Fruit fly (Drosophila melanogaster): ENCODE results near the gene Rpn2.
A peak's percentile ranks its signal among the peaks of the same experiment; 100 is the strongest.

The Rpn2 gene

DNA sequence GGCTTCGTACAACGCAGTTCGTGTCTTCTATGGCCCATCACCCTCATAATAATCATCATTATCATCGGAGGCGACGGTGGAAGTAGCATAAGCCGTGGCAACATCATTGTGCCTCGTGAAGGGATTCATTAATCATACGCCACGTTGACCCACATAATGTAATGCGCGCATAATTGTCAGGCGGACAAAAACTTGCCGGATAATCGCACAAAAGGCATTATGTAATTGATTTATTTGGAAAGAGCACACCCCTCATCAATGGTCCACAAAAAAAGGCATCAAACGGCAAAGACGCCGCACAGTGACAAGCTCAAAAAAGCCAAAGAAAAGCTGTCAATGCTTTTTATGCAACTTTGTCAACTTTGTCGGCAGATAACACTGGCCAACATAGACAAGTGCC lies 45.0 kb downstream of the Rpn2 start:
- TF ChIP-seq kay (GFP tag; ENCODE audit: borderline replicate concordance) (no peak), bab1 (GFP tag; optimal IDR thresholded peaks at IDR 0.05) (no peak), CG11617 (GFP tag; optimal IDR thresholded peaks at IDR 0.05) (no peak)

DNA sequence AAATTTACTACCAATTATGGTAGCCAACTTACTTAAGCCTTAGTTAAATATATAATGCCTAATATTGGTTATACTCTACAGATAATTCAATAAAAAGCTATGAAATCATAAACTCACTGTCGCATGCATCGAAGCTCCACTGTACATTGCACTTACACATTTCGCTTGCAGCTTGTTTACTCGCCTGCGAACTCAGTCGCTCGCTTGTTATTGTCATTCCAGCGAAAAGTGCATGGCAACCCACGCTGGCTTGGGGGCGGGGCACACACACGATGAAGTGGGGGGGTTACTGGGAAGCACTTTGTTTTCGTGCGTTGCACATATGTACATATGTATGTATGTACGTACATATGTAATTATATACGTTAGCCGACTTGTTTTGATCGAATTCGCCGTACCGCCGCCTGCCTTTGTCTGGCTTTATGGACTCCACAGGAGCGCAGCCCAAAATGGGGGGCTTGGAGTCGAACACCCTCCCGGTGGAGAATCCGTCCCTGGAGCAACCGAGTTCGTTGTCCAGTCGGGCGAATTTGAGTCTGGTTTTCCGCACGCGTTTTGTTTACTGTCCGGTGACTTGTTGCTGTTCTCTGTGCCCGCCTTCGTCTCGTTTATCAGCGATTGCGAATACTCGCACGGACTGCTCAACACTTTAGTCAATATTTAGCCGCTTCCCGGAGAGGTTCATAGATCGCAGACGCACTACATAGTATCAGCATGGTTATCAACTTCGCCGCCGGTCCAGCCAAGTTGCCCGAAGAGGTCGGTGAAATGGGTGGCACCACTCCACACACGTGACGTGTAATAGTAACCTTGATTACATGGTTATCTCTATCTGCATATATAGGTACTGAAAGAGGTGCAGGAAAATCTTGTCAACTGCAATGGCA lies 46.7 kb downstream of the Rpn2 start, which contains the start of gene CG11899:
Gene CG11899 (plus strand): TSS at position 648 of the 887 bp plus-strand sequence.
- peak; percentile 43 for TF ChIP-seq CG5204 (GFP tag; optimal IDR thresholded peaks at IDR 0.05)
- peak; percentile 92 for TF ChIP-seq CG12768 (GFP tag; optimal IDR thresholded peaks at IDR 0.05)
- TF ChIP-seq toe (GFP tag; optimal IDR thresholded peaks at IDR 0.05): peak; percentile 84
- TF ChIP-seq CG1620 (GFP tag; optimal IDR thresholded peaks at IDR 0.05): peak; percentile 55
- TF ChIP-seq kay (GFP tag; ENCODE audit: borderline replicate concordance): peak; percentile 95
- TF ChIP-seq tj (GFP tag; optimal IDR thresholded peaks at IDR 0.05): peak; percentile 77
- TF ChIP-seq pad (GFP tag; optimal IDR thresholded peaks at IDR 0.05): peak; percentile 77
- TF ChIP-seq CG33017 (tag; optimal IDR thresholded peaks at IDR 0.05): peak; percentile 59
- peak; percentile 78 for TF ChIP-seq CG7045 (GFP tag; optimal IDR thresholded peaks at IDR 0.05)
- TF ChIP-seq CG7101 (tag; optimal IDR thresholded peaks at IDR 0.05): peak; percentile 53
- peak; percentile 58 for TF ChIP-seq Crg-1 (GFP tag; optimal IDR thresholded peaks at IDR 0.05)
- peak; percentile 50 for TF ChIP-seq bab1 (GFP tag; optimal IDR thresholded peaks at IDR 0.05)
- peak; percentile 75 for TF ChIP-seq Clk (GFP tag; optimal IDR thresholded peaks at IDR 0.05)
- peak; percentile 73 for TF ChIP-seq Hr96 (GFP tag; optimal IDR thresholded peaks at IDR 0.05)
- no peak for TF ChIP-seq cnc (optimal IDR thresholded peaks at IDR 0.05)
- TF ChIP-seq ovo (GFP tag; optimal IDR thresholded peaks at IDR 0.05): peak; percentile 39
- peak; percentile 74 for TF ChIP-seq CG14711 (tag; optimal IDR thresholded peaks at IDR 0.05)
- TF ChIP-seq cic (GFP tag; optimal IDR thresholded peaks at IDR 0.05): peak; percentile 95
- TF ChIP-seq CG11617 (GFP tag; optimal IDR thresholded peaks at IDR 0.05): peak; percentile 25
- peak; percentile 89 for TF ChIP-seq Mnt (GFP tag; optimal IDR thresholded peaks at IDR 0.05)

DNA sequence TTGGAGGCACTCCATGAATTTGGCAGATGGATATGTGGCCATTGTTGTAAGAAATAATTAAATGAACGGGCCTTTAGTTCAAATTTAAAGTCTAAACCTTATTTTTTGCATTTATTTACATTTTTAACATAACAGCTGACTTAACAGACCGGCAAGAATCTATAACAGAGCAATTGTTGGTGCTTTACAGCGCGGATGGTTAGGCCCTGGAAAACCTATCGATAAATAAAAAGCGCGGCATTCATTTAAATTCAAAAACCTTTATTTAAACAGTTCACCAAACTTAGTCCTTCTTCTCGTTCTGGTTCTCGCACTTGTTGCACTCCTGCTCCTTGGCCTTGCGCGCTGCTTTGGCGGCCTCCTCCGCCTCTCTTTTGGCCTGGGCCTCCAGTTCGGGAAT lies 49.1 kb downstream of the Rpn2 start, which contains the start of gene Mesh1:
Gene Mesh1 (minus strand): TSS at position 108 of the 400 bp plus-strand sequence.
- TF ChIP-seq tj (GFP tag; optimal IDR thresholded peaks at IDR 0.05): no peak
- TF ChIP-seq bab1 (GFP tag; optimal IDR thresholded peaks at IDR 0.05): peak; percentile 23

dm6 chr3R:29204033-29204432 lies 50.7 kb downstream of the Rpn2 start, which contains the start of gene Cyt-c1L:
Gene Cyt-c1L (minus strand): TSS chr3R:29204133.
- TF ChIP-seq CG7101 (tag; optimal IDR thresholded peaks at IDR 0.05) (no peak), bab1 (GFP tag; optimal IDR thresholded peaks at IDR 0.05) (no peak), CG14711 (tag; optimal IDR thresholded peaks at IDR 0.05) (no peak), CG1620 (GFP tag; optimal IDR thresholded peaks at IDR 0.05) (no peak), CG33017 (tag; optimal IDR thresholded peaks at IDR 0.05) (no peak), cnc (optimal IDR thresholded peaks at IDR 0.05) (no peak), Clk (GFP tag; optimal IDR thresholded peaks at IDR 0.05) (no peak), CG5204 (GFP tag; optimal IDR thresholded peaks at IDR 0.05) (no peak), CG12768 (GFP tag; optimal IDR thresholded peaks at IDR 0.05) (no peak), toe (GFP tag; optimal IDR thresholded peaks at IDR 0.05) (no peak), kay (GFP tag; ENCODE audit: borderline replicate concordance) (no peak), cic (GFP tag; optimal IDR thresholded peaks at IDR 0.05) (no peak), Mnt (GFP tag; optimal IDR thresholded peaks at IDR 0.05) (no peak), pad (GFP tag; optimal IDR thresholded peaks at IDR 0.05) (no peak), ovo (GFP tag; optimal IDR thresholded peaks at IDR 0.05) (no peak), tj (GFP tag; optimal IDR thresholded peaks at IDR 0.05) (no peak), Hr96 (GFP tag; optimal IDR thresholded peaks at IDR 0.05) (no peak), CG11617 (GFP tag; optimal IDR thresholded peaks at IDR 0.05) (no peak), Crg-1 (GFP tag; optimal IDR thresholded peaks at IDR 0.05) (no peak), CG7045 (GFP tag; optimal IDR thresholded peaks at IDR 0.05) (no peak)

dm6 chr3R:29204612-29205480 lies 51.5 kb downstream of the Rpn2 start:
- TF ChIP-seq Crg-1 (GFP tag; optimal IDR thresholded peaks at IDR 0.05) (no peak), ovo (GFP tag; optimal IDR thresholded peaks at IDR 0.05) (no peak), CG11617 (GFP tag; optimal IDR thresholded peaks at IDR 0.05) (no peak), toe (GFP tag; optimal IDR thresholded peaks at IDR 0.05) (no peak), Hr96 (GFP tag; optimal IDR thresholded peaks at IDR 0.05) (no peak), cnc (optimal IDR thresholded peaks at IDR 0.05) (no peak), kay (GFP tag; ENCODE audit: borderline replicate concordance) (no peak), tj (GFP tag; optimal IDR thresholded peaks at IDR 0.05) (no peak), Clk (GFP tag; optimal IDR thresholded peaks at IDR 0.05) (no peak)
